Worm (Caenorhabditis elegans) whole organism, young adult: ENCODE results near the gene Y17D7C.2.

ENCODE experiments used
- C17E4.6 ChIP-seq: fragments of 200-800 bp; sonication (Bioruptor generic); IDR thresholded peaks from 2 replicates; pipeline ENCODE4 v1.3.6; 2022; ENCODE audit warnings: missing genetic modification reagents, missing genetic modification characterization, missing compliant biosample characterization
- F10E7.11 ChIP-seq: sonication (generic microtip); optimal IDR thresholded peaks from 2 replicates; lab custom pipeline; 2017; ENCODE audit warnings: mild to moderate bottlenecking, missing genetic modification characterization, moderate library complexity, missing compliant biosample characterization
- F52B5.7 ChIP-seq: sonication (generic microtip); optimal IDR thresholded peaks from 2 replicates; lab custom pipeline; 2016; ENCODE audit warnings: mild to moderate bottlenecking, missing genetic modification characterization, missing compliant biosample characterization
- Y53G8AR.9 ChIP-seq: fragments of 200-800 bp; sonication (Bioruptor generic); conservative IDR thresholded peaks from 2 replicates; pipeline ENCODE4 v1.3.6; 2022; ENCODE audit warnings: missing genetic modification reagents, missing genetic modification characterization, missing compliant biosample characterization
- akir-1 ChIP-seq: fragments of 200-800 bp; sonication (Bioruptor generic); optimal IDR thresholded peaks from 2 replicates; lab custom pipeline; 2018; ENCODE audit warnings: mild to moderate bottlenecking, missing genetic modification characterization, moderate library complexity, missing compliant biosample characterization
- ceh-91 ChIP-seq: fragments of 200-800 bp; sonication (Bioruptor generic); IDR thresholded peaks from 2 replicates; pipeline ENCODE4 v1.3.6; 2022; ENCODE audit warnings: missing genetic modification reagents, missing genetic modification characterization, missing compliant biosample characterization
- egrh-3 ChIP-seq: fragments of 200-800 bp; sonication (Bioruptor generic); IDR thresholded peaks from 2 replicates; pipeline ENCODE4 v1.3.6; 2022; ENCODE audit warnings: missing genetic modification reagents, missing genetic modification characterization, missing compliant biosample characterization
- him-1 ChIP-seq: sonication (generic microtip); optimal IDR thresholded peaks from 2 replicates; lab custom pipeline; 2016; ENCODE audit warnings: missing genotype, missing genetic modification reagents, missing genetic modification characterization, missing compliant biosample characterization
- hmg-1.2 ChIP-seq: fragments of 200-800 bp; sonication (Bioruptor generic); IDR thresholded peaks from 2 replicates; pipeline ENCODE4 v1.3.6; 2022; ENCODE audit warnings: missing genetic modification reagents, missing genetic modification characterization, missing compliant biosample characterization
- hsf-1 ChIP-seq: fragments of 200-800 bp; sonication (Bioruptor generic); IDR thresholded peaks from 2 replicates; pipeline ENCODE4 v1.3.6; 2022; ENCODE audit warnings: missing genetic modification reagents, missing genetic modification characterization, missing compliant biosample characterization
- lag-1 ChIP-seq: fragments of 200-800 bp; sonication (Bioruptor generic); IDR thresholded peaks from 2 replicates; pipeline ENCODE4 v1.3.6; 2022; ENCODE audit warnings: missing genetic modification reagents, missing genetic modification characterization, missing compliant biosample characterization
- let-526 ChIP-seq: fragments of 200-800 bp; sonication (Bioruptor generic); IDR thresholded peaks from 2 replicates; pipeline ENCODE4 v1.3.6; 2022; ENCODE audit warnings: missing genetic modification reagents, missing genetic modification characterization, missing compliant biosample characterization
- lir-1 ChIP-seq: fragments of 200-800 bp; sonication (Bioruptor generic); conservative IDR thresholded peaks from 2 replicates; pipeline ENCODE4 v1.3.6; 2022; ENCODE audit warnings: missing genetic modification reagents, missing genetic modification characterization, missing compliant biosample characterization
- lsy-27 ChIP-seq: sonication (generic microtip); optimal IDR thresholded peaks from 2 replicates; lab custom pipeline; 2017; ENCODE audit warnings: missing genetic modification characterization, mild to moderate bottlenecking, missing compliant biosample characterization, antibody characterized with exemption, missing genotype, borderline replicate concordance; ENCODE audit not compliant: insufficient read depth
- madf-10 ChIP-seq: sonication (generic microtip); optimal IDR thresholded peaks from 2 replicates; lab custom pipeline; 2016; ENCODE audit warnings: mild to moderate bottlenecking, missing genetic modification characterization, missing compliant biosample characterization
- mcd-1 ChIP-seq: fragments of 200-800 bp; sonication (Bioruptor generic); IDR thresholded peaks from 2 replicates; pipeline ENCODE4 v1.3.6; 2022; ENCODE audit warnings: missing genetic modification reagents, missing genetic modification characterization, missing compliant biosample characterization
- mxl-1 ChIP-seq: sonication (generic microtip); optimal IDR thresholded peaks from 2 replicates; lab custom pipeline; 2016; ENCODE audit warnings: missing genetic modification characterization, missing compliant biosample characterization
- nfya-2 ChIP-seq: fragments of 200-800 bp; sonication (Bioruptor generic); IDR thresholded peaks from 2 replicates; pipeline ENCODE4 v1.3.6; 2022; ENCODE audit warnings: missing genetic modification reagents, missing genetic modification characterization, missing compliant biosample characterization
- nfyb-1 ChIP-seq: fragments of 200-800 bp; sonication (Bioruptor generic); IDR thresholded peaks from 2 replicates; pipeline ENCODE4 v1.3.6; 2022; ENCODE audit warnings: missing genetic modification reagents, missing genetic modification characterization, missing compliant biosample characterization
- nhr-120 ChIP-seq: fragments of 200-800 bp; sonication (Bioruptor generic); IDR thresholded peaks from 2 replicates; pipeline ENCODE4 v1.3.6; 2022; ENCODE audit warnings: missing genetic modification characterization, missing compliant biosample characterization
- pbrm-1 ChIP-seq: fragments of 200-800 bp; sonication (Bioruptor generic); IDR thresholded peaks from 2 replicates; pipeline ENCODE4 v1.3.6; 2022; ENCODE audit warnings: missing genetic modification reagents, missing genetic modification characterization, missing compliant biosample characterization
- snpc-1.1 ChIP-seq: sonication (generic microtip); optimal IDR thresholded peaks from 2 replicates; lab custom pipeline; 2017; ENCODE audit warnings: missing genetic modification characterization, mild to moderate bottlenecking, missing compliant biosample characterization, antibody characterized with exemption, moderate library complexity, missing genotype, missing genetic modification reagents; ENCODE audit not compliant: insufficient read depth
- snpc-4 ChIP-seq, 5 experiments: fragments of 150-350 bp in 1 of 5; sonication (generic microtip) in 4 of 5; optimal IDR thresholded peaks; 2 replicates each; lab custom pipeline; 2014 to 2018; ENCODE audit warnings: missing genetic modification characterization in 5 of 5, missing biosample characterization in 3 of 5, antibody characterized with exemption in 2 of 5, mild to moderate bottlenecking in 2 of 5, missing compliant biosample characterization in 2 of 5, missing genotype in 2 of 5, moderate library complexity in 2 of 5, missing genetic modification reagents in 1 of 5
- zfh-2 ChIP-seq: fragments of 200-800 bp; sonication (Bioruptor generic); conservative IDR thresholded peaks from 2 replicates; pipeline ENCODE4 v1.3.6; 2022; ENCODE audit warnings: missing genetic modification reagents, missing genetic modification characterization, missing compliant biosample characterization
- ztf-18 ChIP-seq: sonication (generic microtip); optimal IDR thresholded peaks from 2 replicates; lab custom pipeline; 2016; ENCODE audit warnings: missing genotype, mild to moderate bottlenecking, missing genetic modification characterization, missing compliant biosample characterization

The Y17D7C.2 gene

ce11 chrV:18733942-18734341 is 14.2 kb upstream of the Y17D7C.2 start:
- no peak for TF ChIP-seq egrh-3 (GFP tag; lab: Robert Waterston, UW)
- no peak for TF ChIP-seq lsy-27 (tag; lab: Kevin White, UChicago)
- no peak for TF ChIP-seq ceh-91
- no peak for TF ChIP-seq let-526 (GFP tag; lab: Robert Waterston, UW)
- TF ChIP-seq madf-10 (tag; lab: Kevin White, UChicago): no peak
- no peak for TF ChIP-seq Y53G8AR.9 (GFP tag; lab: Robert Waterston, UW)
- TF ChIP-seq him-1: no peak
- TF ChIP-seq lag-1 (GFP tag; lab: Robert Waterston, UW): no peak
- no peak for TF ChIP-seq mxl-1 (tag; lab: Kevin White, UChicago)
- TF ChIP-seq pbrm-1 (GFP tag; lab: Robert Waterston, UW): no peak
- no peak for TF ChIP-seq hsf-1 (GFP tag; lab: Robert Waterston, UW)
- TF ChIP-seq akir-1 (GFP tag; lab: Kevin White, UChicago): no peak

- TF ChIP-seq lir-1 (GFP tag; lab: Robert Waterston, UW) (no peak), nfya-2 (0 out of 2 replicates have a peak, but pooled peaks have one; percentile 24)
These were observed 11.8 kb upstream of the Y17D7C.2 start, which contains the start of the genes asp-18 and scl-19 for ce11 chrV:18731579-18732041. TSS of gene asp-18 (minus strand) at chrV:18731679. TSS of gene scl-19 (plus strand) at chrV:18731991.

ce11 chrV:18729324-18729924 is 9.6 kb upstream of the Y17D7C.2 start, which contains the start of gene asp-19:
TSS of gene asp-19 (minus strand) at chrV:18729374.
- TF ChIP-seq nfyb-1 (no peak), zfh-2 (GFP tag; lab: Robert Waterston, UW) (peak; percentile 65), snpc-4 (GFP tag; optimal IDR thresholded peaks at IDR 0.05; lab: Kevin White, UChicago) (no peak), snpc-4 (tag; optimal IDR thresholded peaks at IDR 0.05; lab: Kevin White, UChicago) (peak in 1 of 4 experiments; percentile 51)

ce11 chrV:18728287-18728686 is 8.5 kb upstream of the Y17D7C.2 start:
- TF ChIP-seq egrh-3 (GFP tag; lab: Robert Waterston, UW): peak; percentile 93
- TF ChIP-seq, all 124 proteins: peak for 1; not testable (repeated sequence) for 123

ce11 chrV:18725858-18726257 is 6.1 kb upstream of the Y17D7C.2 start:
- TF ChIP-seq snpc-1.1: no peak
- 0 out of 2 replicates have a peak, but pooled peaks have one; percentile 23 for TF ChIP-seq zfh-2 (GFP tag; lab: Robert Waterston, UW)
- no peak for TF ChIP-seq F10E7.11 (tag; lab: Kevin White, UChicago)
- TF ChIP-seq C17E4.6 (GFP tag; lab: Robert Waterston, UW): no peak
- TF ChIP-seq ztf-18 (tag; lab: Kevin White, UChicago): no peak
- TF ChIP-seq F52B5.7 (tag; lab: Kevin White, UChicago): no peak

- peak; percentile 29; the same call in 1 of the 2 replicates for TF ChIP-seq zfh-2 (GFP tag; lab: Robert Waterston, UW)
- TF ChIP-seq nhr-120 (GFP tag; lab: Robert Waterston, UW): 0 out of 2 replicates have a peak, but pooled peaks have one; percentile 48
- TF ChIP-seq hsf-1 (GFP tag; lab: Robert Waterston, UW): 0 out of 2 replicates have a peak, but pooled peaks have one; percentile 32
- TF ChIP-seq mcd-1 (GFP tag; lab: Robert Waterston, UW): peak; percentile 57; the same call in 1 of the 2 replicates
- TF ChIP-seq hmg-1.2: 0 out of 2 replicates have a peak, but pooled peaks have one; percentile 22
- TF ChIP-seq, all 124 proteins: peak for 5; not testable (repeated sequence) for 119
These were observed 5.0 kb upstream of the Y17D7C.2 start for ce11 chrV:18724810-18725209.
